Fruit fly (Drosophila melanogaster) whole organism, embryonic: ENCODE results near the gene Calr.

ENCODE experiments used
- Asciz ChIP-seq: fragments of 200-800 bp; sonication (Bioruptor generic); optimal IDR thresholded peaks from 2 replicates; lab custom pipeline; 2017; ENCODE audit warnings: missing biosample characterization, mild to moderate bottlenecking, missing genetic modification characterization, missing genetic modification reagents
- B-H2 ChIP-seq: fragments of 200-800 bp; sonication (Bioruptor generic); optimal IDR thresholded peaks from 2 replicates; lab custom pipeline; 2018; ENCODE audit warnings: missing biosample characterization, mild to moderate bottlenecking, missing genetic modification characterization
- BEAF-32 ChIP-seq: fragments of 200-800 bp; sonication (Bioruptor generic); optimal IDR thresholded peaks from 3 replicates; lab custom pipeline; 2017; ENCODE audit warnings: missing biosample characterization, missing genetic modification characterization, mild to moderate bottlenecking, moderate library complexity, missing genetic modification reagents
- CG11504 ChIP-seq: fragments of 200-800 bp; sonication (Bioruptor generic); optimal IDR thresholded peaks from 3 replicates; lab custom pipeline; 2019; ENCODE audit warnings: missing biosample characterization, mild to moderate bottlenecking, missing genetic modification characterization, moderate library complexity
- CG11560 ChIP-seq: fragments of 200-800 bp; sonication (Bioruptor generic); IDR thresholded peaks from 3 replicates; pipeline ENCODE4 v1.3.6; 2022; ENCODE audit warnings: missing biosample characterization, missing genetic modification characterization
- CG13287 ChIP-seq: fragments of 200-800 bp; sonication (Bioruptor generic); IDR thresholded peaks from 2 replicates; pipeline ENCODE4 v1.3.6; 2022; ENCODE audit warnings: missing biosample characterization, missing genetic modification characterization; ENCODE audit not compliant: partially characterized antibody
- CG17802 ChIP-seq: fragments of 200-800 bp; sonication (Bioruptor generic); optimal IDR thresholded peaks from 2 replicates; lab custom pipeline; 2018; ENCODE audit warnings: missing biosample characterization, mild to moderate bottlenecking, missing genetic modification characterization, moderate library complexity
- CG17912 ChIP-seq: fragments of 200-800 bp; sonication (Bioruptor generic); optimal IDR thresholded peaks from 2 replicates; lab custom pipeline; 2018; ENCODE audit warnings: missing biosample characterization, mild to moderate bottlenecking, missing genetic modification characterization
- CG2199 ChIP-seq: fragments of 200-800 bp; sonication (Bioruptor generic); IDR thresholded peaks from 3 replicates; pipeline ENCODE4 v1.3.6; 2022; ENCODE audit warnings: missing biosample characterization, missing genetic modification characterization
- CG4360 ChIP-seq: fragments of 200-800 bp; sonication (Bioruptor generic); IDR thresholded peaks from 2 replicates; pipeline ENCODE4 v1.3.6; 2022; ENCODE audit warnings: missing biosample characterization, missing genetic modification characterization
- CG9727 ChIP-seq: fragments of 200-800 bp; sonication (Bioruptor generic); optimal IDR thresholded peaks from 3 replicates; lab custom pipeline; 2017; ENCODE audit warnings: missing biosample characterization, mild to moderate bottlenecking, missing genetic modification characterization
- CTCF ChIP-seq: fragments of 200-800 bp; sonication (Bioruptor generic); optimal IDR thresholded peaks from 2 replicates; lab custom pipeline; 2017; ENCODE audit warnings: missing biosample characterization, mild to moderate bottlenecking, missing genetic modification characterization, moderate library complexity
- Dek ChIP-seq: fragments of 200-800 bp; sonication (Bioruptor generic); optimal IDR thresholded peaks from 3 replicates; lab custom pipeline; 2019; ENCODE audit warnings: missing biosample characterization, mild to moderate bottlenecking, missing genetic modification characterization, moderate library complexity
- Drgx ChIP-seq: fragments of 200-800 bp; sonication (Bioruptor generic); IDR thresholded peaks from 2 replicates; pipeline ENCODE4 v1.3.6; 2022; ENCODE audit warnings: missing biosample characterization, missing genetic modification characterization
- Ets65A ChIP-seq: fragments of 200-800 bp; sonication (Bioruptor generic); peaks from one replicate; lab custom pipeline; 2016; ENCODE audit warnings: missing biosample characterization, missing genetic modification characterization
- HLH54F ChIP-seq: fragments of 200-800 bp; sonication (Bioruptor generic); optimal IDR thresholded peaks from 3 replicates; lab custom pipeline; 2016; ENCODE audit warnings: missing biosample characterization, missing genetic modification characterization
- Med ChIP-seq: fragments of 200-800 bp; sonication (Bioruptor generic); peaks from one replicate; lab custom pipeline; 2016; ENCODE audit warnings: missing biosample characterization, missing genetic modification characterization, mild to moderate bottlenecking, inconsistent platforms, moderate library complexity
- Oli ChIP-seq: fragments of 200-800 bp; sonication (Bioruptor generic); optimal IDR thresholded peaks from 2 replicates; lab custom pipeline; 2018; ENCODE audit warnings: missing biosample characterization, mild to moderate bottlenecking, missing genetic modification characterization, moderate library complexity
- Pdp1 ChIP-seq, 2 experiments: fragments of 200-800 bp; sonication (Bioruptor generic); optimal IDR thresholded peaks; 3 replicates each; lab custom pipeline; 2016; ENCODE audit warnings: missing biosample characterization in 2 of 2, missing genetic modification characterization in 2 of 2, mild to moderate bottlenecking in 1 of 2, moderate library complexity in 1 of 2
- Poxn ChIP-seq: fragments of 200-800 bp; sonication (Bioruptor generic); IDR thresholded peaks from 2 replicates; pipeline ENCODE4 v1.3.6; 2022; ENCODE audit warnings: missing biosample characterization, missing genetic modification characterization
- abd-A ChIP-seq: fragments of 200-800 bp; sonication (Bioruptor generic); optimal IDR thresholded peaks from 3 replicates; lab custom pipeline; 2019; ENCODE audit warnings: missing biosample characterization, mild to moderate bottlenecking, missing genetic modification characterization, moderate library complexity
- ase ChIP-seq: fragments of 200-800 bp; sonication (Bioruptor generic); IDR thresholded peaks from 3 replicates; pipeline ENCODE4 v1.3.6; 2022; ENCODE audit warnings: missing biosample characterization, missing genetic modification characterization
- cg ChIP-seq: fragments of 200-800 bp; sonication (Bioruptor generic); optimal IDR thresholded peaks from 3 replicates; lab custom pipeline; 2019; ENCODE audit warnings: missing biosample characterization, mild to moderate bottlenecking, missing genetic modification characterization, moderate library complexity
- chinmo ChIP-seq: fragments of 200-800 bp; sonication (Bioruptor generic); IDR thresholded peaks from 4 replicates; pipeline ENCODE4 v1.3.6; 2022; ENCODE audit warnings: missing biosample characterization, missing genetic modification characterization; ENCODE audit not compliant: partially characterized antibody
- ci ChIP-seq: fragments of 200-800 bp; sonication (Bioruptor generic); IDR thresholded peaks from 3 replicates; pipeline ENCODE4 v1.3.6; 2022; ENCODE audit warnings: missing biosample characterization, missing genetic modification characterization
- crol ChIP-seq: fragments of 200-800 bp; sonication (Bioruptor generic); IDR thresholded peaks from 2 replicates; pipeline ENCODE4 v1.3.6; 2022; ENCODE audit warnings: missing biosample characterization, missing genetic modification characterization
- fru ChIP-seq: fragments of >200 bp; optimal IDR thresholded peaks from 2 replicates; lab custom pipeline; 2017
- kni ChIP-seq: fragments of 200-800 bp; sonication (Bioruptor generic); optimal IDR thresholded peaks from 3 replicates; lab custom pipeline; 2017; ENCODE audit warnings: mild to moderate bottlenecking, missing biosample characterization, missing genetic modification reagents, missing genetic modification characterization
- knrl ChIP-seq: fragments of 200-800 bp; sonication (Bioruptor generic); IDR thresholded peaks from 3 replicates; pipeline ENCODE4 v1.3.6; 2022; ENCODE audit warnings: missing biosample characterization, missing genetic modification characterization; ENCODE audit not compliant: partially characterized antibody
- nom ChIP-seq: fragments of 200-800 bp; sonication (Bioruptor generic); optimal IDR thresholded peaks from 2 replicates; lab custom pipeline; 2017; ENCODE audit warnings: missing biosample characterization, missing genetic modification characterization, mild to moderate bottlenecking, moderate library complexity, missing genetic modification reagents
- pros ChIP-seq: fragments of 200-800 bp; sonication (Bioruptor generic); optimal IDR thresholded peaks from 3 replicates; lab custom pipeline; 2019; ENCODE audit warnings: missing biosample characterization, mild to moderate bottlenecking, missing genetic modification characterization, moderate library complexity
- run ChIP-seq: fragments of 200-800 bp; sonication (Bioruptor generic); optimal IDR thresholded peaks from 3 replicates; lab custom pipeline; 2018; ENCODE audit warnings: missing biosample characterization, mild to moderate bottlenecking, missing genetic modification characterization
- sd ChIP-seq: fragments of 200-800 bp; sonication (Bioruptor generic); optimal IDR thresholded peaks from 3 replicates; lab custom pipeline; 2018; ENCODE audit warnings: missing biosample characterization, mild to moderate bottlenecking, missing genetic modification characterization, moderate library complexity
- sima ChIP-seq: fragments of 200-800 bp; sonication (Bioruptor generic); optimal IDR thresholded peaks from 2 replicates; lab custom pipeline; 2016; ENCODE audit warnings: missing biosample characterization, missing genetic modification characterization
- so ChIP-seq: fragments of 200-800 bp; sonication (Bioruptor generic); IDR thresholded peaks from 3 replicates; pipeline ENCODE4 v1.3.6; 2022; ENCODE audit warnings: missing biosample characterization, missing genetic modification characterization
- sqz ChIP-seq: fragments of 200-800 bp; sonication (Bioruptor generic); optimal IDR thresholded peaks from 3 replicates; lab custom pipeline; 2018; ENCODE audit warnings: missing biosample characterization, mild to moderate bottlenecking, missing genetic modification characterization
- stwl ChIP-seq: fragments of 200-800 bp; sonication (Bioruptor generic); optimal IDR thresholded peaks from 3 replicates; lab custom pipeline; 2018; ENCODE audit warnings: missing biosample characterization, mild to moderate bottlenecking, missing genetic modification characterization, moderate library complexity
- vnd ChIP-seq: fragments of 200-800 bp; sonication (Bioruptor generic); IDR thresholded peaks from 3 replicates; pipeline ENCODE4 v1.3.6; 2022; ENCODE audit warnings: missing biosample characterization, missing genetic modification characterization; ENCODE audit not compliant: partially characterized antibody
- vvl ChIP-seq: fragments of 200-800 bp; sonication (Bioruptor generic); IDR thresholded peaks from 2 replicates; pipeline ENCODE4 v1.3.6; 2022; ENCODE audit warnings: missing biosample characterization, missing genetic modification characterization
- wek ChIP-seq: fragments of 200-800 bp; sonication (Bioruptor generic); optimal IDR thresholded peaks from 3 replicates; lab custom pipeline; 2018; ENCODE audit warnings: missing biosample characterization, mild to moderate bottlenecking, missing genetic modification characterization, moderate library complexity

Calr gene

dm6 chr3R:9594251-9594581 lies 36.4 kb downstream of the Calr start:
- peak; percentile 6; the same call in 1 of the 3 replicates for TF ChIP-seq ci (GFP tag; lab: Robert Waterston, UW)
- peak; percentile 50 for TF ChIP-seq crol (GFP tag; lab: Robert Waterston, UW)
- no peak for TF ChIP-seq CG11504 (tag; lab: Kevin White, UChicago)
- 0 out of 3 replicates have a peak, but pooled peaks have one; percentile 25 for TF ChIP-seq vnd (GFP tag; lab: Robert Waterston, UW)
- TF ChIP-seq CG2199, result 0 out of 3 replicates have a peak, but pooled peaks have one; percentile 3

DNA sequence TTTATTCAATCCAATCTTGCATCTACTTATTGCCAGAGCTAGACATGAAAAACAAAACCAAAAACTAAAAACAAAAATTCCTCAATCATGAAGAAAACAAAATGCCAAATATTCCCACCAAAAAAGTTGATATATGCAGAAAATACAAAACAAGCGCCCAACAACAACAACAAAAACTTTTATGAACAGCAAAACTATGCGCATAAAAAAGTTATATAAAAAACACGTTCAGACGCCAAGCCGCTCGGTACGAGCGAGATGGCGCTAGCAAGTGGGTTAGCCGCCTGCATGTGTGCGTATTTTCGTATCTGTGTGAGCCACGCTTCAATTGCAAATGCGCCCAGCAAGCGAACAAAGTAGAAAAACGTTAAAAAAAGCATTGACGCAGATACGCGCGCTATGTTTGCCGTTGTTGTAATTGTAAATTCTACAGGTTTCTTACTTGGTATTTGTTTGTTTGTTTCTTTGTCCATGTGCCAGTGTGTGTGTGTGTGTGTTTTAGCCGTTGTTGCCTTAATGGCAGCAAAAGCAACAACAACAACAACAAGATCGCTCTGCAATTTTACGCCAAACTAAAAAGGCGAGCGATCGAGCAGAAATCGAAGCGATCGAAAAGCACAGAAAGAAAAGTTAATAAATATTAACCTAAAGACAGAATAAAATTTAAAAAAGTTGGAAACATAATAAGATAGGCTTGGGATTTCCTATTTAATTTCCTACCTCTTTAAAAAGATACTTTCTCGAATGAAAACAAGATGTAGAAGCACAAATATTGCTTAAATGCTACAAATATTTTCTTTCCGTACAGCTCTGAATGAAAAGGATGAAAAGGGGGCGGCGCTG lies 37.0 kb downstream of the Calr start:
- TF ChIP-seq nom (GFP tag; lab: Kevin White, UChicago), result peak; percentile 28
- peak; percentile 70 for TF ChIP-seq Ets65A (GFP tag; lab: Kevin White, UChicago)
- peak; percentile 65 for TF ChIP-seq CG4360 (GFP tag; lab: Robert Waterston, UW)
- peak; percentile 93 for TF ChIP-seq sd (tag; lab: Kevin White, UChicago)
- no peak for TF ChIP-seq Oli
- TF ChIP-seq ase (GFP tag; lab: Robert Waterston, UW), result no peak
- no peak for TF ChIP-seq run (tag; lab: Kevin White, UChicago)
- peak; percentile 89 for TF ChIP-seq vvl (GFP tag; lab: Robert Waterston, UW)
- peak; percentile 74 for TF ChIP-seq Drgx (GFP tag; lab: Robert Waterston, UW)
- TF ChIP-seq Med (GFP tag; lab: Kevin White, UChicago), result peak; percentile 31
- TF ChIP-seq HLH54F (GFP tag; lab: Kevin White, UChicago), result no peak
- no peak for TF ChIP-seq fru (lab: Kevin White, UChicago)
- TF ChIP-seq wek (GFP tag; lab: Kevin White, UChicago), result no peak
- peak; percentile 73 for TF ChIP-seq kni
- no peak for TF ChIP-seq Dek (tag; lab: Kevin White, UChicago)
- peak; percentile 22; the same call in 1 of the 2 replicates for TF ChIP-seq CG13287 (GFP tag; lab: Robert Waterston, UW)
- no peak for TF ChIP-seq CG17912 (GFP tag; lab: Kevin White, UChicago)
- TF ChIP-seq CTCF, result no peak
- TF ChIP-seq Asciz (GFP tag; lab: Kevin White, UChicago), result peak; percentile 6
- peak; percentile 7 for TF ChIP-seq B-H2 (GFP tag; lab: Kevin White, UChicago)
- peak; percentile 99 for TF ChIP-seq chinmo (GFP tag; lab: Robert Waterston, UW)
- peak; percentile 40; the same call in 1 of the 3 replicates for TF ChIP-seq so
- 0 out of 3 replicates have a peak, but pooled peaks have one; percentile 8 for TF ChIP-seq CG2199
- TF ChIP-seq sqz, result peak; percentile 84
- no peak for TF ChIP-seq Poxn (GFP tag; lab: Robert Waterston, UW)
- no peak for TF ChIP-seq sima
- TF ChIP-seq CG17802 (tag; lab: Kevin White, UChicago), result no peak
- TF ChIP-seq CG11560, result no peak
- TF ChIP-seq stwl (tag; lab: Kevin White, UChicago), result no peak
- no peak for TF ChIP-seq BEAF-32 (GFP tag; lab: Kevin White, UChicago)
- TF ChIP-seq CG9727, result no peak
- peak; percentile 72 for TF ChIP-seq cg (GFP tag; lab: Kevin White, UChicago)
- peak; percentile 22 for TF ChIP-seq pros (GFP tag; lab: Kevin White, UChicago)
- peak; percentile 76 for TF ChIP-seq abd-A
- peak in 1 of 2 experiments; percentile 62 for TF ChIP-seq Pdp1 (GFP tag; optimal IDR thresholded peaks at IDR 0.05; lab: Kevin White, UChicago)
- no peak for TF ChIP-seq knrl (GFP tag; lab: Robert Waterston, UW)
